Worm (Caenorhabditis elegans) whole organism, mixed stage, embryonic: ENCODE results near the gene F45B8.5.

Source experiments
- bed-3 ChIP-seq: fragments of 200-800 bp; sonication (Bioruptor generic); optimal IDR thresholded peaks from 3 replicates; lab custom pipeline; 2018; ENCODE audit warnings: mild to moderate bottlenecking, missing genetic modification characterization, moderate library complexity, missing compliant biosample characterization
- ceh-43 ChIP-seq: fragments of 200-800 bp; sonication (Bioruptor generic); optimal IDR thresholded peaks from 2 replicates; lab custom pipeline; 2018; ENCODE audit warnings: mild to moderate bottlenecking, missing genetic modification characterization, moderate library complexity, missing compliant biosample characterization
- ceh-83 ChIP-seq: fragments of 200-800 bp; sonication (Bioruptor generic); optimal IDR thresholded peaks from 2 replicates; lab custom pipeline; 2018; ENCODE audit warnings: mild to moderate bottlenecking, missing genetic modification characterization, missing compliant biosample characterization
- ces-1 ChIP-seq: fragments of 150-350 bp; optimal IDR thresholded peaks from 2 replicates; lab custom pipeline; 2014; ENCODE audit warnings: missing biosample characterization, missing genetic modification reagents, missing genetic modification characterization
- elt-1 ChIP-seq: sonication (generic microtip); optimal IDR thresholded peaks from 2 replicates; lab custom pipeline; 2017; ENCODE audit warnings: missing genetic modification characterization, mild to moderate bottlenecking, missing compliant biosample characterization, antibody characterized with exemption, moderate library complexity, borderline replicate concordance; ENCODE audit not compliant: insufficient read depth
- mep-1 ChIP-seq: fragments of 150-350 bp; optimal IDR thresholded peaks from 2 replicates; lab custom pipeline; 2017; ENCODE audit warnings: missing biosample characterization, missing genetic modification reagents, missing genetic modification characterization, inconsistent platforms
- pha-4 ChIP-seq: fragments of 150-350 bp; optimal IDR thresholded peaks from 2 replicates; lab custom pipeline; 2018; ENCODE audit warnings: missing biosample characterization, missing genetic modification reagents, missing genetic modification characterization
- snpc-4 ChIP-seq: fragments of 150-350 bp; optimal IDR thresholded peaks from 2 replicates; lab custom pipeline; 2014; ENCODE audit warnings: missing biosample characterization, missing genetic modification characterization
- sptf-1 ChIP-seq: sonication (generic microtip); optimal IDR thresholded peaks from 2 replicates; lab custom pipeline; 2017; ENCODE audit warnings: mild to moderate bottlenecking, missing genetic modification characterization, moderate library complexity, missing compliant biosample characterization
- unc-39 ChIP-seq: fragments of 150-350 bp; optimal IDR thresholded peaks from 2 replicates; lab custom pipeline; 2014; ENCODE audit warnings: missing biosample characterization, missing genetic modification characterization
- unc-62 ChIP-seq: fragments of 150-350 bp; optimal IDR thresholded peaks from 2 replicates; lab custom pipeline; 2014; ENCODE audit warnings: missing biosample characterization, missing genetic modification reagents, missing genetic modification characterization
- zip-8 ChIP-seq: fragments of 150-350 bp; optimal IDR thresholded peaks from 2 replicates; lab custom pipeline; 2014; ENCODE audit warnings: missing biosample characterization, missing genetic modification characterization
- ztf-11 ChIP-seq: fragments of 150-350 bp; optimal IDR thresholded peaks from 2 replicates; lab custom pipeline; 2014; ENCODE audit warnings: missing biosample characterization, missing genetic modification characterization

ce11 chrX:14960841-14961240, 5.0 kb upstream of the F45B8.5 start:
- TF ChIP-seq unc-62 (no peak), elt-1 (tag; lab: Kevin White, UChicago) (no peak), snpc-4 (tag; lab: Kevin White, UChicago) (no peak), ztf-11 (tag; lab: Kevin White, UChicago) (no peak), zip-8 (tag; lab: Kevin White, UChicago) (no peak), sptf-1 (tag; lab: Kevin White, UChicago) (no peak), bed-3 (GFP tag; lab: Kevin White, UChicago) (no peak), ceh-83 (GFP tag; lab: Kevin White, UChicago) (no peak), mep-1 (tag; lab: Kevin White, UChicago) (no peak), unc-39 (tag; lab: Kevin White, UChicago) (no peak), ceh-43 (no peak), pha-4 (tag; lab: Kevin White, UChicago) (no peak), ces-1 (GFP tag; lab: Kevin White, UChicago) (no peak)
